Fruit fly (Drosophila melanogaster) whole organism, embryonic: ENCODE results near the gene RpL28.

Experiments used
- Awh ChIP-seq: fragments of 200-800 bp; sonication (Bioruptor generic); IDR thresholded peaks from 2 replicates; pipeline ENCODE4, ENCODE4 v1.3.6; 2022; ENCODE audit warnings: missing biosample characterization, missing genetic modification characterization
- BEAF-32 ChIP-seq: fragments of 200-800 bp; sonication (Bioruptor generic); optimal IDR thresholded peaks from 3 replicates; lab custom pipeline; 2017; ENCODE audit warnings: missing biosample characterization, missing genetic modification characterization, mild to moderate bottlenecking, moderate library complexity, missing genetic modification reagents
- Blimp-1 ChIP-seq: fragments of 200-800 bp; sonication (Bioruptor generic); optimal IDR thresholded peaks from 3 replicates; lab custom pipeline; 2018; ENCODE audit warnings: missing biosample characterization, missing genetic modification characterization, mild to moderate bottlenecking, moderate library complexity, missing genetic modification reagents
- BtbVII ChIP-seq: fragments of 200-800 bp; sonication (Bioruptor generic); optimal IDR thresholded peaks from 3 replicates; lab custom pipeline; 2017; ENCODE audit warnings: missing biosample characterization, mild to moderate bottlenecking, missing genetic modification characterization
- CG10543 ChIP-seq: fragments of 200-800 bp; sonication (Bioruptor generic); optimal IDR thresholded peaks from 3 replicates; lab custom pipeline; 2017; ENCODE audit warnings: missing biosample characterization, mild to moderate bottlenecking, missing genetic modification characterization, moderate library complexity
- CG10959 ChIP-seq: fragments of 200-800 bp; sonication (Bioruptor generic); IDR thresholded peaks from 2 replicates; pipeline ENCODE4 v1.3.6; 2022; ENCODE audit warnings: missing biosample characterization, missing genetic modification characterization
- CG12071 ChIP-seq: fragments of 200-800 bp; sonication (Bioruptor generic); optimal IDR thresholded peaks from 3 replicates; lab custom pipeline; 2018; ENCODE audit warnings: missing biosample characterization, mild to moderate bottlenecking, missing genetic modification characterization
- CG14860 ChIP-seq: fragments of 200-800 bp; sonication (Bioruptor generic); IDR thresholded peaks from 3 replicates; pipeline ENCODE4 v1.3.6; 2022; ENCODE audit warnings: missing biosample characterization, missing genetic modification characterization; ENCODE audit not compliant: partially characterized antibody
- CG15269 ChIP-seq: fragments of 200-800 bp; sonication (Bioruptor generic); optimal IDR thresholded peaks from 2 replicates; lab custom pipeline; 2018; ENCODE audit warnings: missing biosample characterization, mild to moderate bottlenecking, missing genetic modification characterization, moderate library complexity
- CG17328 ChIP-seq: fragments of 200-800 bp; sonication (Bioruptor generic); IDR thresholded peaks from 2 replicates; pipeline ENCODE4 v1.3.6; 2022; ENCODE audit warnings: missing biosample characterization, missing genetic modification characterization
- CG1832 ChIP-seq: fragments of 200-800 bp; sonication (Bioruptor generic); optimal IDR thresholded peaks from 2 replicates; lab custom pipeline; 2017; ENCODE audit warnings: missing biosample characterization, mild to moderate bottlenecking, missing genetic modification characterization, inconsistent platforms
- CG2120 ChIP-seq: fragments of 200-800 bp; sonication (Bioruptor generic); optimal IDR thresholded peaks from 3 replicates; lab custom pipeline; 2016; ENCODE audit warnings: missing biosample characterization, missing genetic modification characterization
- CG31224 ChIP-seq: fragments of 200-800 bp; sonication (Bioruptor generic); IDR thresholded peaks from 2 replicates; pipeline ENCODE4 v1.3.6; 2022; ENCODE audit warnings: missing biosample characterization, missing genetic modification characterization
- CG32772 ChIP-seq: fragments of 200-800 bp; sonication (Bioruptor generic); IDR thresholded peaks from 2 replicates; pipeline ENCODE4 v1.3.6; 2022; ENCODE audit warnings: missing biosample characterization, missing genetic modification characterization
- CG8281 ChIP-seq: fragments of 200-800 bp; sonication (Bioruptor generic); optimal IDR thresholded peaks from 2 replicates; lab custom pipeline; 2018; ENCODE audit warnings: missing biosample characterization, mild to moderate bottlenecking, missing genetic modification characterization, moderate library complexity
- CG8290 ChIP-seq, 3 experiments: fragments of 200-800 bp; sonication (Bioruptor generic); optimal IDR thresholded peaks; 2 replicates each; lab custom pipeline; 2016 to 2019; ENCODE audit warnings: missing biosample characterization in 3 of 3, missing genetic modification characterization in 3 of 3, mild to moderate bottlenecking in 2 of 3, moderate library complexity in 1 of 3
- CG9437 ChIP-seq: fragments of 200-800 bp; sonication (Bioruptor generic); optimal IDR thresholded peaks from 2 replicates; lab custom pipeline; 2018; ENCODE audit warnings: missing biosample characterization, mild to moderate bottlenecking, missing genetic modification characterization
- CG9932 ChIP-seq: fragments of 200-800 bp; sonication (Bioruptor generic); IDR thresholded peaks from 2 replicates; pipeline ENCODE4 v1.3.6; 2022; ENCODE audit warnings: missing biosample characterization, missing genetic modification characterization
- CTCF ChIP-seq: fragments of 200-800 bp; sonication (Bioruptor generic); optimal IDR thresholded peaks from 2 replicates; lab custom pipeline; 2017; ENCODE audit warnings: missing biosample characterization, mild to moderate bottlenecking, missing genetic modification characterization, moderate library complexity
- Deaf1 ChIP-seq: fragments of 200-800 bp; optimal IDR thresholded peaks from 3 replicates; lab custom pipeline; 2019; ENCODE audit warnings: missing biosample characterization, mild to moderate bottlenecking, missing genetic modification characterization, moderate library complexity
- Dll ChIP-seq: fragments of 200-800 bp; sonication (Bioruptor generic); IDR thresholded peaks from 4 replicates; pipeline ENCODE4 v1.3.6; 2022; ENCODE audit warnings: missing biosample characterization, missing genetic modification characterization; ENCODE audit not compliant: partially characterized antibody
- Eip74EF ChIP-seq, 2 experiments: fragments of 200-800 bp in 1 of 2; fragments of >200 bp in 1 of 2; sonication (Bioruptor generic) in 1 of 2; optimal IDR thresholded peaks; 2 replicates each; lab custom pipeline; 2017 to 2019; ENCODE audit warnings: missing biosample characterization in 2 of 2, missing genetic modification characterization in 2 of 2, mild to moderate bottlenecking in 1 of 2, moderate library complexity in 1 of 2
- Ets65A ChIP-seq: fragments of 200-800 bp; sonication (Bioruptor generic); peaks from one replicate; lab custom pipeline; 2016; ENCODE audit warnings: missing biosample characterization, missing genetic modification characterization
- HmgD ChIP-seq: fragments of 200-800 bp; sonication (Bioruptor generic); optimal IDR thresholded peaks from 3 replicates; lab custom pipeline; 2016; ENCODE audit warnings: missing biosample characterization, missing genetic modification characterization
- Hr3 ChIP-seq: fragments of 200-800 bp; sonication (Bioruptor generic); optimal IDR thresholded peaks from 3 replicates; lab custom pipeline; 2016; ENCODE audit warnings: missing biosample characterization, missing genetic modification characterization
- Mad ChIP-seq: fragments of 200-800 bp; sonication (Bioruptor generic); optimal IDR thresholded peaks from 2 replicates; lab custom pipeline; 2016; ENCODE audit warnings: missing biosample characterization, missing genetic modification characterization
- Poxn ChIP-seq: fragments of 200-800 bp; sonication (Bioruptor generic); IDR thresholded peaks from 2 replicates; pipeline ENCODE4 v1.3.6; 2022; ENCODE audit warnings: missing biosample characterization, missing genetic modification characterization
- Sry-β ChIP-seq: fragments of 200-800 bp; sonication (Bioruptor generic); optimal IDR thresholded peaks from 2 replicates; lab custom pipeline; 2018; ENCODE audit warnings: missing biosample characterization, mild to moderate bottlenecking, missing genetic modification characterization, moderate library complexity
- abd-A ChIP-seq: fragments of 200-800 bp; sonication (Bioruptor generic); optimal IDR thresholded peaks from 3 replicates; lab custom pipeline; 2019; ENCODE audit warnings: missing biosample characterization, mild to moderate bottlenecking, missing genetic modification characterization, moderate library complexity
- al ChIP-seq: fragments of 200-800 bp; sonication (Bioruptor generic); IDR thresholded peaks from 2 replicates; pipeline ENCODE4 v1.3.6; 2022; ENCODE audit warnings: missing biosample characterization, missing genetic modification characterization
- ara ChIP-seq: fragments of 200-800 bp; sonication (Bioruptor generic); IDR thresholded peaks from 2 replicates; pipeline ENCODE4 v1.3.6; 2022; ENCODE audit warnings: missing biosample characterization, missing genetic modification characterization
- bab2 ChIP-seq: fragments of 200-800 bp; sonication (Bioruptor generic); optimal IDR thresholded peaks from 2 replicates; lab custom pipeline; 2016; ENCODE audit warnings: missing biosample characterization, missing genetic modification characterization
- bbx ChIP-seq: fragments of 200-800 bp; sonication (Bioruptor generic); IDR thresholded peaks from 2 replicates; pipeline ENCODE4 v1.3.6; 2022; ENCODE audit warnings: missing biosample characterization, missing genetic modification characterization; ENCODE audit not compliant: partially characterized antibody
- chinmo ChIP-seq: fragments of 200-800 bp; sonication (Bioruptor generic); IDR thresholded peaks from 4 replicates; pipeline ENCODE4 v1.3.6; 2022; ENCODE audit warnings: missing biosample characterization, missing genetic modification characterization; ENCODE audit not compliant: partially characterized antibody
- cwo ChIP-seq: fragments of 200-800 bp; sonication (Bioruptor generic); optimal IDR thresholded peaks from 3 replicates; lab custom pipeline; 2017; ENCODE audit warnings: missing biosample characterization, missing genetic modification characterization, mild to moderate bottlenecking, moderate library complexity, missing genetic modification reagents
- grn ChIP-seq: fragments of 200-800 bp; sonication (Bioruptor generic); optimal IDR thresholded peaks from 3 replicates; lab custom pipeline; 2017; ENCODE audit warnings: missing biosample characterization, missing genetic modification characterization
- ham ChIP-seq: fragments of 200-800 bp; sonication (Bioruptor generic); IDR thresholded peaks from 2 replicates; pipeline ENCODE4 v1.3.6; 2022; ENCODE audit warnings: missing biosample characterization, missing genetic modification characterization
- hbn ChIP-seq: fragments of 200-800 bp; sonication (Bioruptor generic); IDR thresholded peaks from 2 replicates; pipeline ENCODE4 v1.3.6; 2022; ENCODE audit warnings: missing biosample characterization, missing genetic modification characterization; ENCODE audit not compliant: partially characterized antibody
- kni ChIP-seq: fragments of 200-800 bp; sonication (Bioruptor generic); optimal IDR thresholded peaks from 3 replicates; lab custom pipeline; 2017; ENCODE audit warnings: mild to moderate bottlenecking, missing biosample characterization, missing genetic modification reagents, missing genetic modification characterization
- oc ChIP-seq: fragments of 200-800 bp; sonication (Bioruptor generic); optimal IDR thresholded peaks from 2 replicates; lab custom pipeline; 2018; ENCODE audit warnings: missing biosample characterization, mild to moderate bottlenecking, missing genetic modification characterization, moderate library complexity
- pb ChIP-seq: fragments of 200-800 bp; sonication (Bioruptor generic); optimal IDR thresholded peaks from 3 replicates; lab custom pipeline; 2016; ENCODE audit warnings: missing biosample characterization, missing genetic modification characterization
- scrt ChIP-seq: fragments of 200-800 bp; sonication (Bioruptor generic); optimal IDR thresholded peaks from 2 replicates; lab custom pipeline; 2018; ENCODE audit warnings: missing biosample characterization, mild to moderate bottlenecking, missing genetic modification characterization, moderate library complexity
- sens ChIP-seq: fragments of 200-800 bp; sonication (Bioruptor generic); peaks from one replicate; lab custom pipeline; 2016; ENCODE audit warnings: missing biosample characterization, missing genetic modification characterization
- sna ChIP-seq: fragments of 200-800 bp; sonication (Bioruptor generic); IDR thresholded peaks from 2 replicates; pipeline ENCODE4 v1.3.6; 2022; ENCODE audit warnings: missing biosample characterization, missing genetic modification characterization; ENCODE audit not compliant: partially characterized antibody
- vvl ChIP-seq: fragments of 200-800 bp; sonication (Bioruptor generic); IDR thresholded peaks from 2 replicates; pipeline ENCODE4 v1.3.6; 2022; ENCODE audit warnings: missing biosample characterization, missing genetic modification characterization

The RpL28 gene

dm6 chr3L:3270736-3271135 lies 48.0 kb upstream of the RpL28 start, which contains the start of gene CG14960:
TSS of gene CG14960 (plus strand) at chr3L:3271036.
- TF ChIP-seq Ets65A (GFP tag; lab: Kevin White, UChicago) = peak; percentile 12
- TF ChIP-seq CTCF (GFP tag; lab: Kevin White, UChicago) = peak; percentile 35
- peak; percentile 10 for TF ChIP-seq Blimp-1 (GFP tag; lab: Kevin White, UChicago)
- TF ChIP-seq CG2120 (GFP tag; lab: Kevin White, UChicago) = no peak

DNA sequence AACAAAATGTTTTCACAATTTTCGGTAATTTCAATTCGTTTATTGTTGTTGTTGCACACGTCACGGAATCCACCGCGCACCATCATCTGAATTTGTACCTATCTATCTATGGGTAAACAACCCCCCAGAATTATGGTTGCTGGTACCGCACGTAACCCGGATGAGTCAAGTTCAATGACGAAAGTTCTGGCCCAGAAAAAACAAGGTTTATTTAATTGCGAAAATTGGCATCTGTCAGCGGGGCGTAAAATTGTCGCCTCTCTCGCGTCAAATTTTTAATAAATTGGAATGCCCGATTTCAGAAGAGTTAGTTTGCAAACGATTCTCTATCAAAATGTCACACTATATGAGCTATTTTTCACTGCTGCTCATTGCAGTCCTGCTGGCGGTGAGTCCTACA lies 45.4 kb upstream of the RpL28 start, which contains the start of gene CG34265:
CG34265 (plus strand) TSS at position 301 of the 400 bp plus-strand sequence.
- TF ChIP-seq CG12071 (GFP tag; lab: Kevin White, UChicago) = no peak
- no peak for TF ChIP-seq Dll (GFP tag; lab: Robert Waterston, UW)

dm6 chr3L:3266306-3266705 lies 43.5 kb upstream of the RpL28 start:
- TF ChIP-seq CG1832 = peak; percentile 57
- TF ChIP-seq chinmo (GFP tag; lab: Robert Waterston, UW) = 0 out of 4 replicates have a peak, but pooled peaks have one; percentile 32
- TF ChIP-seq CG10543 (GFP tag; lab: Kevin White, UChicago) = peak; percentile 9
- TF ChIP-seq CG8290 (GFP tag; optimal IDR thresholded peaks at IDR 0.05; lab: Kevin White, UChicago) = no peak
- TF ChIP-seq CG8290 (tag; optimal IDR thresholded peaks at IDR 0.05; lab: Kevin White, UChicago) = no peak
- TF ChIP-seq grn (GFP tag; lab: Kevin White, UChicago) = peak; percentile 44
- TF ChIP-seq kni = peak; percentile 72
- peak; percentile 42 for TF ChIP-seq Sry-β (GFP tag; lab: Kevin White, UChicago)
- no peak for TF ChIP-seq HmgD (GFP tag; lab: Kevin White, UChicago)
- 0 out of 2 replicates have a peak, but pooled peaks have one; percentile 55 for TF ChIP-seq Awh (GFP tag; lab: Robert Waterston, UW)
- TF ChIP-seq cwo (GFP tag; lab: Kevin White, UChicago) = peak; percentile 26
- TF ChIP-seq CG9437 = no peak
- TF ChIP-seq abd-A (tag; lab: Kevin White, UChicago) = peak; percentile 50
- TF ChIP-seq Deaf1 (tag; lab: Kevin White, UChicago) = peak; percentile 21
- TF ChIP-seq CG15269 (tag; lab: Kevin White, UChicago) = peak; percentile 6
- no peak for TF ChIP-seq Mad (GFP tag; lab: Kevin White, UChicago)
- peak; percentile 43; the same call in 1 of the 2 replicates for TF ChIP-seq vvl

dm6 chr3L:3261642-3262041 lies 38.9 kb upstream of the RpL28 start:
- TF ChIP-seq oc (tag; lab: Kevin White, UChicago) (peak; percentile 1), ara (GFP tag; lab: Robert Waterston, UW) (no peak), CG32772 (GFP tag; lab: Robert Waterston, UW) (no peak), sna (GFP tag; lab: Robert Waterston, UW) (no peak), Poxn (no peak), Hr3 (no peak), chinmo (GFP tag; lab: Robert Waterston, UW) (0 out of 4 replicates have a peak, but pooled peaks have one; percentile 54), BEAF-32 (GFP tag; lab: Kevin White, UChicago) (no peak), abd-A (tag; lab: Kevin White, UChicago) (peak; percentile 3), CG14860 (no peak), CG8281 (tag; lab: Kevin White, UChicago) (no peak), pb (no peak), CG10959 (GFP tag; lab: Robert Waterston, UW) (no peak), CG31224 (GFP tag; lab: Robert Waterston, UW) (no peak), BtbVII (GFP tag; lab: Kevin White, UChicago) (no peak), CG17328 (GFP tag; lab: Robert Waterston, UW) (no peak), bbx (no peak), Eip74EF (GFP tag; optimal IDR thresholded peaks at IDR 0.05; lab: Kevin White, UChicago) (peak in 1 of 2 experiments; percentile 66), ham (GFP tag; lab: Robert Waterston, UW) (no peak), sens (GFP tag; lab: Kevin White, UChicago) (no peak), al (GFP tag; lab: Robert Waterston, UW) (no peak), CG9932 (no peak), scrt (GFP tag; lab: Kevin White, UChicago) (no peak), bab2 (GFP tag; lab: Kevin White, UChicago) (no peak), hbn (GFP tag; lab: Robert Waterston, UW) (no peak)
